Worm (Caenorhabditis elegans) whole organism, L4 larva: ENCODE data around the gene ztf-1.

Experiments
- mdl-1 ChIP-seq, 2 experiments: fragments of 150-350 bp in 1 of 2; sonication (generic microtip) in 1 of 2; optimal IDR thresholded peaks; 2 replicates each; lab custom pipeline; 2014 to 2017; ENCODE audit warnings: missing biosample characterization in 2 of 2, missing genetic modification characterization in 2 of 2
- nhr-11 ChIP-seq: fragments of 150-350 bp; optimal IDR thresholded peaks from 2 replicates; lab custom pipeline; 2014; ENCODE audit warnings: missing biosample characterization, missing genetic modification characterization
- nhr-111 ChIP-seq: fragments of 200-800 bp; sonication (Bioruptor generic); optimal IDR thresholded peaks from 2 replicates; lab custom pipeline; 2018; ENCODE audit warnings: mild to moderate bottlenecking, missing genetic modification characterization, missing compliant biosample characterization
- set-16 ChIP-seq: fragments of 200-800 bp; sonication (Bioruptor generic); IDR thresholded peaks from 2 replicates; pipeline ENCODE4 v1.3.6; 2022; ENCODE audit warnings: missing genetic modification reagents, missing genetic modification characterization, missing compliant biosample characterization

DNA sequence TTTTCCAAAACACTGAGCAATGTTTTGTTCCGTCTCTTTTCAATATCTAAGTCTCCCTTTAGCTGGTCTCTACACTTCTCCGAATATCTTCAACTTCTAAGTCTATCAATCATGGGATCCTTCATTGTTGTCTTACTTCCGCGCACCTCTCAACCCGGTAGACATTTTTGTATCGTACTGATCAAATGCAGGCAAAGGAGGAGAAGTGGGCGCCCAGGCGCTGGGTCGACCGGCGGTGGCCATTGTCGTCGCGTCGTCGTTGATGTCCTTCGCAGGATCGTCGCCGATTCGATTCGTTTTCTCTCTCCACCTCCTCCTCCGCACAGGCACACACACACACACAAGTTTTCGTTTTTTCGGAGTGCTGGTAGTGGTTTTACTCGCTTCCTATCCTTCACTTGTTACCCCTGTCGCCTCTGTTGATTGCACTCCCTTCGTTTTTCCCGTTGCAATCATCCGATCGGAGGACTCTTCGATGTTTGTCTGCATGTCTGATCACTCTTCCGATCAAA is 9.3 kb upstream of the ztf-1 start:
- no peak for TF ChIP-seq mdl-1 (tag; optimal IDR thresholded peaks at IDR 0.05; lab: Kevin White, UChicago)
- TF ChIP-seq nhr-111 (GFP tag; lab: Kevin White, UChicago): no peak
- TF ChIP-seq nhr-11 (tag; lab: Kevin White, UChicago): no peak
- peak; percentile 78; the same call in 1 of the 2 replicates for TF ChIP-seq set-16
